Fruit fly (Drosophila melanogaster) whole organism, wandering third instar larva: ENCODE measurements around the gene cpb.

Source experiments
- brk ChIP-seq: fragments of 200-800 bp; sonication (Bioruptor generic); optimal IDR thresholded peaks from 2 replicates; lab custom pipeline; 2016; ENCODE audit warnings: missing biosample characterization, mild to moderate bottlenecking, missing genetic modification characterization
- fru ChIP-seq: fragments of 200-800 bp; sonication (Bioruptor generic); optimal IDR thresholded peaks from 3 replicates; lab custom pipeline; 2016; ENCODE audit warnings: missing biosample characterization, mild to moderate bottlenecking, missing genetic modification characterization
- h ChIP-seq: fragments of 200-800 bp; sonication (Bioruptor generic); optimal IDR thresholded peaks from 3 replicates; lab custom pipeline; 2016; ENCODE audit warnings: missing biosample characterization, mild to moderate bottlenecking, missing genetic modification characterization
- jim ChIP-seq: fragments of 175-275, 200-325 bp; sonication (Bioruptor generic); optimal IDR thresholded peaks from 2 replicates; lab custom pipeline; 2016; ENCODE audit warnings: missing biosample characterization, mild to moderate bottlenecking, missing genetic modification characterization

- TF ChIP-seq fru (no peak), brk (GFP tag; lab: Kevin White, UChicago) (no peak), h (GFP tag; lab: Kevin White, UChicago) (no peak), jim (GFP tag; lab: Kevin White, UChicago) (no peak)
Measured at dm6 chr2L:1706961-1707360, 2.3 kb downstream of the cpb start.
